Worm (Caenorhabditis elegans) whole organism, L4 larva: ENCODE data around the gene C30G12.6.

ENCODE experiments used
- ama-1 ChIP-seq: fragments of 150-350 bp; optimal IDR thresholded peaks from 2 replicates; lab custom pipeline; 2014; ENCODE audit warnings: inconsistent platforms, mixed read lengths
- fkh-10 ChIP-seq: fragments of 150-350 bp; optimal IDR thresholded peaks from 2 replicates; lab custom pipeline; 2014; ENCODE audit warnings: missing biosample characterization, missing genetic modification reagents, missing genetic modification characterization
- mep-1 ChIP-seq: fragments of 150-350 bp; sonication (generic microtip); optimal IDR thresholded peaks from 3 replicates; lab custom pipeline; 2014; ENCODE audit warnings: missing biosample characterization, missing genetic modification characterization
- unc-39 ChIP-seq: sonication (generic microtip); optimal IDR thresholded peaks from 2 replicates; lab custom pipeline; 2017; ENCODE audit warnings: missing biosample characterization, missing genetic modification characterization
- zag-1 ChIP-seq: fragments of 150-350 bp; optimal IDR thresholded peaks from 2 replicates; lab custom pipeline; 2014; ENCODE audit warnings: missing biosample characterization, missing genetic modification characterization

ce11 chrII:7272513-7272912 is 23.3 kb downstream of the C30G12.6 start:
- TF ChIP-seq zag-1 (tag; lab: Kevin White, UChicago): no peak
- TF ChIP-seq fkh-10 (GFP tag; lab: Kevin White, UChicago): no peak
- no peak for TF ChIP-seq unc-39 (tag; lab: Kevin White, UChicago)
- no peak for TF ChIP-seq mep-1 (tag; lab: Kevin White, UChicago)
- TF ChIP-seq ama-1 (lab: Kevin White, UChicago): no peak
